Fruit fly (Drosophila melanogaster): ENCODE results near the gene CG13733.

The CG13733 gene

DNA sequence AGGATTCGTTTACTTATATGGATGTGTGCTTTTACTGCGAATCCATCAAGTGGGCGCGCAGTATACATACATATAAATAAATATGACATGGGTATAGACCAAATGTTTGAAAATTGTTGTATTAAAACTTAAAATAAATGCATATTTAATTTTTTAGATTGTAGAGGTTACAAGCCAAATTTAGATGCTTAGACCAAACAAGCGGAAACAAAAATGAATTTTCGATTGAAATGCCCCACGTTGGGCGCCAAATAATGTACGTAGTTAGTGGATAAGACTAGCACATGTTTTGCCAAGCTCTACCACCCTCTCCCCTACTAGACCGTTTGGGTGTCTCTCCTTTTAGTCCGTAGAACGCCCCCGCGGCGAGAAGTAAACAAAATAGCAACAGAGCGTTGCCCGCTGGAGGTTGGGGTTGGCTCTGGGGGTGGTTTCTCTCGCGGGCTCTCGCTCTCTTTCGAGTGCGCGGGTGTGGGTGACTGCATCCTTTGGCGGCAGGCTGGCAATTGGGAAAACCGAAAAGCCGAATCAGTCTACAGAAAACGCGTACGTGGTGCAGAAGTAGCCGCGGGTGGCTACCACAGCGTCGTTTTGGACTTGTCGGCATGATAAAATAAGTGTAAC is 39.7 kb downstream of the CG13733 start, which contains the start of gene CG18265 (continued):
- TF ChIP-seq ab (GFP tag; optimal IDR thresholded peaks at IDR 0.05), result no peak
- TF ChIP-seq caup (GFP tag; optimal IDR thresholded peaks at IDR 0.05; ENCODE audit: severe bottlenecking), result no peak

DNA sequence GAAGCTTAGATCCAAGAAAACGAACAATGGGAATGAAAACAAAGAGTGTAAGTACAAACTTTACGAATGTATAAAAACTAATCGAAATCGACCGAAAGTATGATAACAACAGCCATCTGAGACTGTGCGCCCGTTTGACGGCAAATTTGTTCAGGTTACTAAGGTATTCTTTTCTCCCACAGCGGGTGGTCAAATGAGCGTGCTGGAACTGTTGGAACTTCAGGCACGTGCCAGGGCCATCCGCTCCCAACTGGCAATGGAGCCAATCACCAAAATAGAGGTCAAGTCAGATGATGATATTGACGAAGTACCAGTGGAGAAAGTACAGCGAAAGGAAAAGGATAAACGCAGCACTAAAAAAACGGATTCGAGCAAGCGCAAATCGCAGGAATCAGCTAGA is 42.4 kb downstream of the CG13733 start, which contains the start of gene CG12229:
CG12229 (minus strand) TSS at position 101 of the 400 bp plus-strand sequence.
- TF ChIP-seq CG9727 (GFP tag; optimal IDR thresholded peaks at IDR 0.05) (no peak), lola (GFP tag; optimal IDR thresholded peaks at IDR 0.05) (no peak), CG6654 (GFP tag; optimal IDR thresholded peaks at IDR 0.05) (no peak), ci (GFP tag; IDR thresholded peaks at IDR 0.05) (no peak), ro (GFP tag; IDR thresholded peaks at IDR 0.05) (no peak), trem (tag; optimal IDR thresholded peaks at IDR 0.05) (no peak)

DNA sequence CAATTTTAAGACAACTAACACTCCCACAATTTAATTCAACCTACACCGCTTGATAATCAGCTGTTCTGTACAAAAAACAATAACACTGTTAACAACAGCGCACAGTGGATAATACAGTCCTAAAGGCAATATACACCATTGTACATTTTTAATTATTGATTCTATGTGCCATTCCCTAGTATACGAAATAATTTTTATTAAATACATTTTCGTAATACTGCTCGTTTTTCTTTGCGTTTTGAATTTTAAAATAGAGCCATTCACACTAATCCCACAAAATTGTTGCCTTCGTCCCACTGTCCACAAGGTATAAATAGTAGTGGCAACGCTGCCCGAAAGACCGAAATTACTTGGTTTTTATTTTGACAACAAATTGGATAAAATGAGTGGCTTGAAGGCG is 45.2 kb downstream of the CG13733 start, which contains the start of the genes Coq4 and CG32176:
Coq4 (minus strand) TSS at position 67 of the 400 bp plus-strand sequence.
CG32176 (plus strand) TSS at position 314 of the 400 bp plus-strand sequence.
- TF ChIP-seq corto (GFP tag; optimal IDR thresholded peaks at IDR 0.05) (peak; percentile 90), tup (GFP tag; optimal IDR thresholded peaks at IDR 0.05) (peak; percentile 97), Dbx (GFP tag; IDR thresholded peaks at IDR 0.05) (peak; percentile 99), Dip3 (GFP tag; optimal IDR thresholded peaks at IDR 0.05) (peak; percentile 98), klu (GFP tag; IDR thresholded peaks at IDR 0.05) (peak; percentile 96), caup (GFP tag; optimal IDR thresholded peaks at IDR 0.05; ENCODE audit: severe bottlenecking) (peak; percentile 96), ash1 (GFP tag; optimal IDR thresholded peaks at IDR 0.05) (peak; percentile 91), Abd-B (GFP tag; optimal IDR thresholded peaks at IDR 0.05) (peak; percentile 99), CG11398 (GFP tag; optimal IDR thresholded peaks at IDR 0.05) (peak; percentile 95), CG4707 (GFP tag; optimal IDR thresholded peaks at IDR 0.05) (peak; percentile 100), CTCF (GFP tag; optimal IDR thresholded peaks at IDR 0.05) (peak; percentile 61), CG31388 (GFP tag; optimal IDR thresholded peaks at IDR 0.05) (peak; percentile 96), sd (tag; optimal IDR thresholded peaks at IDR 0.05) (peak; percentile 88), CG9876 (GFP tag; optimal IDR thresholded peaks at IDR 0.05) (peak; percentile 97), CG2199 (GFP tag; IDR thresholded peaks at IDR 0.05) (peak; percentile 93), sr (GFP tag; IDR thresholded peaks at IDR 0.05) (peak; percentile 92), CG1832 (GFP tag; optimal IDR thresholded peaks at IDR 0.05) (no peak), Hr78 (GFP tag; optimal IDR thresholded peaks at IDR 0.05) (no peak), CG6765 (GFP tag; optimal IDR thresholded peaks at IDR 0.05) (peak; percentile 95), HLHmδ (GFP tag; optimal IDR thresholded peaks at IDR 0.05) (no peak), dysf (GFP tag; IDR thresholded peaks at IDR 0.05) (peak; percentile 98), CG15601 (tag; optimal IDR thresholded peaks at IDR 0.05) (peak; percentile 94), ham (GFP tag; IDR thresholded peaks at IDR 0.05) (peak; percentile 92), ind (GFP tag; optimal IDR thresholded peaks at IDR 0.05) (peak; percentile 99), CG18262 (tag; optimal IDR thresholded peaks at IDR 0.05) (peak; percentile 97), CG3407 (GFP tag; optimal IDR thresholded peaks at IDR 0.05) (peak; percentile 93), esg (GFP tag; conservative IDR thresholded peaks at IDR 0.05) (peak; percentile 97), CG31224 (GFP tag; IDR thresholded peaks at IDR 0.05) (peak; percentile 95), sna (GFP tag; IDR thresholded peaks at IDR 0.05; ENCODE audit: partially characterized antibody) (peak; percentile 70), MESR4 (GFP tag; optimal IDR thresholded peaks at IDR 0.05) (peak; percentile 71), Camta (GFP tag; optimal IDR thresholded peaks at IDR 0.05) (peak; percentile 98), tx (GFP tag; optimal IDR thresholded peaks at IDR 0.05) (peak; percentile 98), CG4424 (GFP tag; optimal IDR thresholded peaks at IDR 0.05) (peak; percentile 99), CG10321 (GFP tag; IDR thresholded peaks at IDR 0.05) (peak; percentile 78), Deaf1 (tag; optimal IDR thresholded peaks at IDR 0.05) (peak; percentile 81), CG6791 (GFP tag; IDR thresholded peaks at IDR 0.05; ENCODE audit: partially characterized antibody) (peak; percentile 76; the same call in 2 of the 3 replicates), gsb (GFP tag; IDR thresholded peaks at IDR 0.05) (peak; percentile 96), ttk (GFP tag; IDR thresholded peaks at IDR 0.05) (peak; percentile 97), al (GFP tag; IDR thresholded peaks at IDR 0.05) (peak; percentile 97)
